Worm (Caenorhabditis elegans) whole organism, L4 larva: ENCODE measurements around the gene rsa-2.
A peak's percentile ranks its signal among the peaks of the same experiment; 100 is the strongest.

Experiments
- F10B5.3 ChIP-seq: sonication (generic microtip); optimal IDR thresholded peaks from 2 replicates; lab custom pipeline; 2016; ENCODE audit warnings: mild to moderate bottlenecking, missing genetic modification characterization, missing compliant biosample characterization
- F37D6.2 ChIP-seq: sonication (generic microtip); optimal IDR thresholded peaks from 2 replicates; lab custom pipeline; 2016; ENCODE audit warnings: mild to moderate bottlenecking, missing genetic modification characterization, missing compliant biosample characterization
- F44E2.7 ChIP-seq: fragments of 200-800 bp; sonication (Bioruptor generic); IDR thresholded peaks from 2 replicates; pipeline ENCODE4 v2.1.2; 2022; ENCODE audit warnings: missing genetic modification characterization, missing compliant biosample characterization
- F49E8.2 ChIP-seq: sonication (generic microtip); optimal IDR thresholded peaks from 2 replicates; lab custom pipeline; 2016; ENCODE audit warnings: missing compliant biosample characterization, mild to moderate bottlenecking, missing genetic modification characterization, borderline replicate concordance
- R02D3.7 ChIP-seq: fragments of 150-350 bp; sonication (generic microtip); optimal IDR thresholded peaks from 3 replicates; lab custom pipeline; 2014; ENCODE audit warnings: missing biosample characterization, missing genetic modification characterization
- Y75B8A.6 ChIP-seq: fragments of 200-800 bp; sonication (Bioruptor generic); IDR thresholded peaks from 2 replicates; pipeline ENCODE4 v1.3.6; 2022; ENCODE audit warnings: missing genetic modification reagents, missing genetic modification characterization, missing compliant biosample characterization
- arid-1 ChIP-seq: fragments of 200-800 bp; sonication (Bioruptor generic); conservative IDR thresholded peaks from 2 replicates; pipeline ENCODE4 v1.3.6; 2022; ENCODE audit warnings: missing genetic modification reagents, missing genetic modification characterization, missing compliant biosample characterization
- ceh-20 ChIP-seq: fragments of 200-800 bp; sonication (Bioruptor generic); IDR thresholded peaks from 2 replicates; pipeline ENCODE4 v1.3.6; 2022; ENCODE audit warnings: missing genetic modification reagents, missing genetic modification characterization, missing compliant biosample characterization
- ceh-62 ChIP-seq: sonication (generic microtip); optimal IDR thresholded peaks from 2 replicates; lab custom pipeline; 2017; ENCODE audit warnings: missing biosample characterization, missing genetic modification characterization
- cey-2 ChIP-seq: sonication (generic microtip); optimal IDR thresholded peaks from 3 replicates; lab custom pipeline; 2017; ENCODE audit warnings: missing genetic modification characterization, mild to moderate bottlenecking, missing compliant biosample characterization, antibody characterized with exemption, borderline replicate concordance; ENCODE audit not compliant: insufficient read depth
- daf-16 ChIP-seq, 3 experiments: sonication (generic microtip); optimal IDR thresholded peaks; 2 replicates each; lab custom pipeline; 2016 to 2017; ENCODE audit warnings: missing genetic modification characterization in 3 of 3, missing genetic modification reagents in 3 of 3, mild to moderate bottlenecking in 2 of 3, missing compliant biosample characterization in 2 of 3, missing biosample characterization in 1 of 3, moderate library complexity in 1 of 3
- daf-8 ChIP-seq: fragments of 200-800 bp; sonication (Bioruptor generic); IDR thresholded peaks from 2 replicates; pipeline ENCODE4 v1.3.6; 2022; ENCODE audit warnings: missing genetic modification characterization, missing compliant biosample characterization
- dmd-9 ChIP-seq: fragments of 200-800 bp; sonication (Bioruptor generic); IDR thresholded peaks from 2 replicates; pipeline ENCODE4 v1.3.6; 2022; ENCODE audit warnings: missing genetic modification reagents, missing genetic modification characterization, missing compliant biosample characterization
- dpl-1 ChIP-seq: fragments of 150-350 bp; optimal IDR thresholded peaks from 2 replicates; lab custom pipeline; 2014; ENCODE audit warnings: missing biosample characterization, missing genetic modification reagents, missing genetic modification characterization
- duxl-1 ChIP-seq: sonication (generic microtip); optimal IDR thresholded peaks from 2 replicates; lab custom pipeline; 2016; ENCODE audit warnings: mild to moderate bottlenecking, missing genetic modification characterization, moderate library complexity, missing compliant biosample characterization; ENCODE audit not compliant: poor library complexity
- dve-1 ChIP-seq: sonication (generic microtip); optimal IDR thresholded peaks from 2 replicates; lab custom pipeline; 2017; ENCODE audit warnings: antibody characterized with exemption, mild to moderate bottlenecking, missing genetic modification characterization, missing compliant biosample characterization; ENCODE audit not compliant: insufficient read depth
- fos-1 ChIP-seq: fragments of 150-350 bp; optimal IDR thresholded peaks from 2 replicates; lab custom pipeline; 2014; ENCODE audit warnings: missing biosample characterization, missing genetic modification characterization
- gei-8 ChIP-seq: fragments of 200-800 bp; sonication (Bioruptor generic); optimal IDR thresholded peaks from 2 replicates; lab custom pipeline; 2018; ENCODE audit warnings: mild to moderate bottlenecking, missing genetic modification characterization, missing compliant biosample characterization
- hlh-11 ChIP-seq: fragments of 200-800 bp; sonication (Bioruptor generic); optimal IDR thresholded peaks from 2 replicates; lab custom pipeline; 2018; ENCODE audit warnings: mild to moderate bottlenecking, missing genetic modification characterization, missing compliant biosample characterization
- hlh-30 ChIP-seq: sonication (generic microtip); optimal IDR thresholded peaks from 2 replicates; lab custom pipeline; 2017; ENCODE audit warnings: antibody characterized with exemption, mild to moderate bottlenecking, missing genetic modification characterization, missing compliant biosample characterization; ENCODE audit not compliant: insufficient read depth
- jun-1 ChIP-seq: fragments of 150-350 bp; optimal IDR thresholded peaks from 2 replicates; lab custom pipeline; 2014; ENCODE audit warnings: missing biosample characterization, missing genetic modification reagents, missing genetic modification characterization
- lim-7 ChIP-seq: fragments of 200-800 bp; sonication (Bioruptor generic); IDR thresholded peaks from 2 replicates; pipeline ENCODE4 v1.3.6; 2022; ENCODE audit warnings: missing genetic modification characterization, missing compliant biosample characterization
- lin-38 ChIP-seq: fragments of 200-800 bp; sonication (Bioruptor generic); IDR thresholded peaks from 2 replicates; pipeline ENCODE4 v1.3.6; 2022; ENCODE audit warnings: missing genetic modification reagents, missing genetic modification characterization, missing compliant biosample characterization
- lsy-2 ChIP-seq, 2 experiments: fragments of 150-350 bp in 1 of 2; sonication (generic microtip) in 1 of 2; optimal IDR thresholded peaks; 2 replicates each; lab custom pipeline; 2014 to 2017; ENCODE audit warnings: missing biosample characterization in 2 of 2, missing genetic modification characterization in 2 of 2
- madf-5 ChIP-seq, 2 experiments: fragments of 200-800 bp; sonication (Bioruptor generic); IDR thresholded peaks; 2 replicates each; pipeline ENCODE4 v1.3.6; 2022; ENCODE audit warnings: missing compliant biosample characterization in 2 of 2, missing genetic modification characterization in 2 of 2
- mep-1 ChIP-seq: fragments of 150-350 bp; sonication (generic microtip); optimal IDR thresholded peaks from 3 replicates; lab custom pipeline; 2014; ENCODE audit warnings: missing biosample characterization, missing genetic modification characterization
- mes-2 ChIP-seq: sonication (generic microtip); optimal IDR thresholded peaks from 2 replicates; lab custom pipeline; 2016; ENCODE audit warnings: missing genotype, mild to moderate bottlenecking, missing genetic modification characterization, missing compliant biosample characterization; ENCODE audit not compliant: poor library complexity, severe bottlenecking
- mxl-2 ChIP-seq: fragments of 200-800 bp; sonication (Bioruptor generic); conservative IDR thresholded peaks from 2 replicates; pipeline ENCODE4 v1.3.6; 2022; ENCODE audit warnings: missing genetic modification reagents, missing genetic modification characterization, missing compliant biosample characterization
- nhr-10 ChIP-seq: fragments of 150-350 bp; optimal IDR thresholded peaks from 2 replicates; lab custom pipeline; 2014; ENCODE audit warnings: missing biosample characterization, missing genetic modification characterization
- nhr-111 ChIP-seq: fragments of 200-800 bp; sonication (Bioruptor generic); optimal IDR thresholded peaks from 2 replicates; lab custom pipeline; 2018; ENCODE audit warnings: mild to moderate bottlenecking, missing genetic modification characterization, missing compliant biosample characterization
- nhr-237 ChIP-seq: sonication (generic microtip); optimal IDR thresholded peaks from 2 replicates; lab custom pipeline; 2017; ENCODE audit warnings: missing biosample characterization, missing genetic modification characterization
- nhr-25 ChIP-seq: sonication (generic microtip); optimal IDR thresholded peaks from 2 replicates; lab custom pipeline; 2017; ENCODE audit warnings: missing genetic modification characterization, mild to moderate bottlenecking, missing compliant biosample characterization, antibody characterized with exemption, moderate library complexity, borderline replicate concordance; ENCODE audit not compliant: insufficient read depth
- nhr-42 ChIP-seq: fragments of 200-800 bp; sonication (Bioruptor generic); IDR thresholded peaks from 2 replicates; pipeline ENCODE4 v1.3.6; 2022; ENCODE audit warnings: missing genetic modification characterization, missing compliant biosample characterization
- nhr-48 ChIP-seq: sonication (generic microtip); optimal IDR thresholded peaks from 2 replicates; lab custom pipeline; 2016; ENCODE audit warnings: mild to moderate bottlenecking, missing genetic modification characterization, missing compliant biosample characterization
- nhr-6 ChIP-seq: fragments of 150-350 bp; optimal IDR thresholded peaks from 2 replicates; lab custom pipeline; 2014; ENCODE audit warnings: missing biosample characterization, missing genetic modification characterization
- nhr-77 ChIP-seq: fragments of 150-350 bp; optimal IDR thresholded peaks from 2 replicates; lab custom pipeline; 2014; ENCODE audit warnings: missing biosample characterization, missing genetic modification characterization
- pha-4 ChIP-seq, 2 experiments: fragments of 150-350 bp in 1 of 2; fragments of 200-800 bp in 1 of 2; sonication (Bioruptor generic) in 1 of 2; IDR thresholded peaks in 1 of 2; optimal IDR thresholded peaks in 1 of 2; 2 replicates each; pipeline versions ENCODE4 v1.3.6 to Lab custom; 2014 to 2022; ENCODE audit warnings: missing genetic modification characterization in 2 of 2, missing genetic modification reagents in 2 of 2, missing biosample characterization in 1 of 2, missing compliant biosample characterization in 1 of 2
- sdz-12 ChIP-seq: fragments of 200-800 bp; sonication (Bioruptor generic); optimal IDR thresholded peaks from 2 replicates; lab custom pipeline; 2018; ENCODE audit warnings: mild to moderate bottlenecking, missing genetic modification characterization, missing compliant biosample characterization
- set-16 ChIP-seq: fragments of 200-800 bp; sonication (Bioruptor generic); IDR thresholded peaks from 2 replicates; pipeline ENCODE4 v1.3.6; 2022; ENCODE audit warnings: missing genetic modification reagents, missing genetic modification characterization, missing compliant biosample characterization
- skn-1 ChIP-seq: fragments of 150-350 bp; optimal IDR thresholded peaks from 2 replicates; lab custom pipeline; 2014; ENCODE audit warnings: missing biosample characterization, missing genetic modification characterization
- snpc-1.2 ChIP-seq: fragments of 200-800 bp; sonication (Bioruptor generic); IDR thresholded peaks from 2 replicates; pipeline ENCODE4 v1.3.6; 2022; ENCODE audit warnings: missing genetic modification reagents, missing genetic modification characterization, missing compliant biosample characterization
- tra-1 ChIP-seq: fragments of 200-800 bp; sonication (Bioruptor generic); IDR thresholded peaks from 2 replicates; pipeline ENCODE4 v1.3.6; 2022; ENCODE audit warnings: missing genetic modification reagents, missing genetic modification characterization, missing compliant biosample characterization
- unc-130 ChIP-seq: sonication (generic microtip); optimal IDR thresholded peaks from 2 replicates; lab custom pipeline; 2016; ENCODE audit warnings: missing genetic modification reagents, missing genetic modification characterization, missing compliant biosample characterization
- unc-39 ChIP-seq: sonication (generic microtip); optimal IDR thresholded peaks from 2 replicates; lab custom pipeline; 2017; ENCODE audit warnings: missing biosample characterization, missing genetic modification characterization
- zip-11 ChIP-seq: fragments of 200-800 bp; sonication (Bioruptor generic); IDR thresholded peaks from 2 replicates; pipeline ENCODE4 v1.3.6; 2022; ENCODE audit warnings: missing genetic modification characterization, missing compliant biosample characterization
- zip-2 ChIP-seq: fragments of 150-350 bp; optimal IDR thresholded peaks from 2 replicates; lab custom pipeline; 2014; ENCODE audit warnings: missing biosample characterization, missing genetic modification characterization

rsa-2 gene

DNA sequence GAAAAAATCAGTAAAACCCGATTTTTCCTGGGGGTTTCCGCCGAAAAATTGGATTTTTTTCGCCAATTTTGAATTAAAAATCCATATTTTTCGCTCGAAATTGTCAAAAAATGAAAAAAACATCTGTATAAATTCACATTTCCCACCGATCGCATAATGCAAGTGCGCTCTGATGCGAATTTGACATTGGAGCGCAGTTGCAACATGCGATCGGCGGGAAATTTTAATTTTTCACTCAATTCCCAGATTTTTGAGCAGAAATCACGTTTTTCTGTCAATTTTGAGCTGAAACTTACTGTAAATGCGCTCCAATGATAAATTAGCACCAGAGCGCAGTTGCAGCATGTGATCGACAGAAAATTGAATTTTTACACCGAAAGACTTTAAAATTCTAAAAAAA, 1.3 kb downstream of the rsa-2 start:
- peak; percentile 78 for TF ChIP-seq lin-38
- TF ChIP-seq ceh-62 (tag; lab: Kevin White, UChicago), result no peak
- peak; percentile 3 for TF ChIP-seq F49E8.2 (tag; lab: Kevin White, UChicago)

- TF ChIP-seq nhr-25 (tag; lab: Kevin White, UChicago), result peak; percentile 63
- TF ChIP-seq nhr-237 (tag; lab: Kevin White, UChicago), result no peak
- TF ChIP-seq arid-1 (GFP tag; lab: Robert Waterston, UW), result peak; percentile 94
- no peak for TF ChIP-seq skn-1
- no peak for TF ChIP-seq unc-39 (tag; lab: Kevin White, UChicago)
- no peak for TF ChIP-seq jun-1 (tag; lab: Kevin White, UChicago)
- TF ChIP-seq daf-8 (GFP tag; lab: Robert Waterston, UW), result no peak
- TF ChIP-seq F10B5.3 (tag; lab: Kevin White, UChicago), result peak; percentile 40
- peak; percentile 37 for TF ChIP-seq nhr-6
- TF ChIP-seq mep-1 (tag; lab: Kevin White, UChicago), result peak; percentile 86
- peak; percentile 79 for TF ChIP-seq duxl-1 (tag; lab: Kevin White, UChicago)
- peak; percentile 88 for TF ChIP-seq dmd-9 (GFP tag; lab: Robert Waterston, UW)
- TF ChIP-seq nhr-42, result peak; percentile 73
- no peak; the same call in 1 of the 2 replicates for TF ChIP-seq F44E2.7
- 0 out of 2 replicates have a peak, but pooled peaks have one; percentile 14 for TF ChIP-seq mxl-2 (GFP tag; lab: Robert Waterston, UW)
- no peak for TF ChIP-seq R02D3.7 (tag; lab: Kevin White, UChicago)
- peak; percentile 95 for TF ChIP-seq pha-4 (GFP tag; IDR thresholded peaks at IDR 0.05; lab: Robert Waterston, UW)
- no peak for TF ChIP-seq pha-4 (tag; optimal IDR thresholded peaks at IDR 0.05; lab: Kevin White, UChicago)
- peak; percentile 50 for TF ChIP-seq unc-130 (GFP tag; lab: Kevin White, UChicago)
- no peak for TF ChIP-seq sdz-12 (GFP tag; lab: Kevin White, UChicago)
- TF ChIP-seq Y75B8A.6 (GFP tag; lab: Robert Waterston, UW), result peak; percentile 93; the same call in 1 of the 2 replicates
- TF ChIP-seq cey-2, result no peak
- peak; percentile 67 for TF ChIP-seq hlh-11
- peak; percentile 87 for TF ChIP-seq mes-2 (tag; lab: Kevin White, UChicago)
- TF ChIP-seq madf-5 (GFP tag; IDR thresholded peaks at IDR 0.05; lab: Robert Waterston, UW), result peak; percentile 69 to 91; a peak in 3 of 4 replicates
- TF ChIP-seq nhr-48 (tag; lab: Kevin White, UChicago), result peak; percentile 61
- peak; percentile 64 for TF ChIP-seq set-16 (GFP tag; lab: Robert Waterston, UW)
- no peak for TF ChIP-seq nhr-10
- peak; percentile 80 for TF ChIP-seq zip-2 (tag; lab: Kevin White, UChicago)
- TF ChIP-seq dve-1 (tag; lab: Kevin White, UChicago), result peak; percentile 79
- no peak for TF ChIP-seq nhr-111 (GFP tag; lab: Kevin White, UChicago)
- peak; percentile 89 for TF ChIP-seq lim-7
- peak; percentile 76 for TF ChIP-seq hlh-30 (tag; lab: Kevin White, UChicago)
- TF ChIP-seq gei-8 (GFP tag; lab: Kevin White, UChicago), result peak; percentile 74
- peak; percentile 10; the same call in 1 of the 2 replicates for TF ChIP-seq zip-11
- peak; percentile 35 to 76 for TF ChIP-seq daf-16 (GFP tag; optimal IDR thresholded peaks at IDR 0.05; lab: Kevin White, UChicago)
- TF ChIP-seq daf-16 (tag; optimal IDR thresholded peaks at IDR 0.05; lab: Kevin White, UChicago), result peak; percentile 37
- no peak for TF ChIP-seq ceh-62 (tag; lab: Kevin White, UChicago)
- peak; percentile 72 for TF ChIP-seq dpl-1 (GFP tag; lab: Kevin White, UChicago)
- peak; percentile 91 for TF ChIP-seq lin-38
- peak; percentile 93 for TF ChIP-seq ceh-20
- no peak for TF ChIP-seq fos-1 (tag; lab: Kevin White, UChicago)
- TF ChIP-seq snpc-1.2, result peak; percentile 86
- peak; percentile 42 to 87 for TF ChIP-seq lsy-2 (tag; optimal IDR thresholded peaks at IDR 0.05; lab: Kevin White, UChicago)
- TF ChIP-seq tra-1 (GFP tag; lab: Robert Waterston, UW), result peak; percentile 88
- TF ChIP-seq nhr-77 (tag; lab: Kevin White, UChicago), result peak; percentile 50
- peak; percentile 86 for TF ChIP-seq F37D6.2 (tag; lab: Kevin White, UChicago)
Measured at ce11 chrIII:11066691-11067090, 3.4 kb downstream of the rsa-2 start.
